Fruit fly (Drosophila melanogaster) whole organism, prepupa: ENCODE results near the gene Ir76a.

Source experiments
- CG11762 ChIP-seq: fragments of 200-800 bp; sonication (Bioruptor generic); optimal IDR thresholded peaks from 3 replicates; lab custom pipeline; 2016; ENCODE audit warnings: missing biosample characterization, missing genetic modification characterization; ENCODE audit not compliant: insufficient read depth
- CG8119 ChIP-seq: fragments of 200-800 bp; sonication (Bioruptor generic); IDR thresholded peaks from 3 replicates; pipeline ENCODE4 v1.3.6; 2022; ENCODE audit warnings: missing biosample characterization, missing genetic modification characterization
- Met ChIP-seq: fragments of 200-800 bp; sonication (Bioruptor generic); optimal IDR thresholded peaks from 3 replicates; lab custom pipeline; 2016; ENCODE audit warnings: missing biosample characterization, missing genetic modification characterization
- Sox102F ChIP-seq: fragments of 200-800 bp; sonication (Bioruptor generic); optimal IDR thresholded peaks from 2 replicates; lab custom pipeline; 2016; ENCODE audit warnings: missing biosample characterization, mild to moderate bottlenecking, missing genetic modification characterization
- Sox15 ChIP-seq: fragments of 200-800 bp; sonication (Bioruptor generic); optimal IDR thresholded peaks from 3 replicates; lab custom pipeline; 2016; ENCODE audit warnings: missing biosample characterization, missing genetic modification characterization
- achi ChIP-seq: fragments of 200-800 bp; sonication (Bioruptor generic); optimal IDR thresholded peaks from 3 replicates; lab custom pipeline; 2016; ENCODE audit warnings: missing biosample characterization, missing genetic modification characterization
- esn ChIP-seq: fragments of 200-800 bp; sonication (Bioruptor generic); optimal IDR thresholded peaks from 2 replicates; lab custom pipeline; 2016; ENCODE audit warnings: missing biosample characterization, mild to moderate bottlenecking, missing genetic modification characterization, moderate library complexity
- fd59A ChIP-seq: fragments of 200-800 bp; sonication (Bioruptor generic); optimal IDR thresholded peaks from 2 replicates; lab custom pipeline; 2017; ENCODE audit warnings: missing biosample characterization, mild to moderate bottlenecking, missing genetic modification characterization, missing genetic modification reagents
- lz ChIP-seq: fragments of 200-800 bp; sonication (Bioruptor generic); optimal IDR thresholded peaks from 3 replicates; lab custom pipeline; 2016; ENCODE audit warnings: missing biosample characterization, missing genetic modification characterization

- TF ChIP-seq CG8119 (GFP tag; lab: Robert Waterston, UW) (no peak), fd59A (GFP tag; lab: Kevin White, UChicago) (no peak), achi (GFP tag; lab: Kevin White, UChicago) (no peak), Sox15 (GFP tag; lab: Kevin White, UChicago) (no peak), CG11762 (GFP tag; lab: Kevin White, UChicago) (no peak), esn (GFP tag; lab: Kevin White, UChicago) (peak; percentile 4), Sox102F (no peak), Met (GFP tag; lab: Kevin White, UChicago) (no peak), lz (no peak)
These were observed 8.0 kb downstream of the Ir76a start, which contains the start of the genes CG14104 and Kap-alpha1 for dm6 chr3L:19807103-19807502.
